ENCODE assay signal across 1 fruit fly cellular context in the genomic region with DNA sequence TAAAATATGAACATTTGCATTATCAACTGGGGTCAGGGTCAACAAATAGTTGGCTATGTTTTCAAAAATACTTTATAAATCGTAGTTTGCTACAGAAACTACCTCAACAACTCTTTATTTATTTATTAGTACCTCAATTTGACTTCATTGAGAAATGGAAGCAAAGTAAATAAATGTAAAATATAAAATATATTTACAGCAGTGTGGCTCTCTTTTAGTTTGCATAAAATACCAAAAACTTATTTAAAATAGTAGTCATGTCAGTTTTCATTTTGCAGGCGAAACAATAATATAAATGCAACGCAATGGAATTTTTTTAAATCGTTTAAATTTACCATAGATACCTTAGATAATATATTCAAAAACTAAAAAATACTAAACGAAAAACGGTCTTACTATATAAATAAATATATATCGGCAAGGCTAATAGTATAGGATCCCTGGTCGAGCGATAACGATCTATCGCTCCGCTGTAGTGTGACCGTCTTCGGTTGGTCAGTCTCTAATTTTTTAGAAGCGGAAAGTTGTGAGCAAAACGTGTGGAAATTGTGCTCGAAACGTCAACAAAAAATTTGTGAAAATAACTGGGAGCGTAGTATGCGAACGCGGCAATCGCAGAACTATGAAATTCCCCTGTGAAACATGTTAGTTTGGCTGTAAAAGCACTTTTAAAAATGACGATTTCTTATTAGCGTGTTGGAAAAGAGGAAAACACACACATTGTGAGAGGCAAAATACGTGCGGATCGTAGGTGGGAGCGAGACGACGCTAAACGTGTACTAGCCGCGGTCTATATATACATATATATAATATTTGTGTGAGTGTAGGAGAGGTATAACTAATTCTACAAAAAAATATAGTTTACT.
TF ChIP-seq lines count a peak whose summit lies in the region.

A gene (minus strand): TSS at position 223 of the 866 bp plus-strand sequence.
A gene (plus strand): TSS at position 470 of the 866 bp plus-strand sequence.

TF ChIP-seq in whole organism, embryonic, 481 proteins besides CTCF, POLR2A, EP300 and RAD21 (continued from another document and continues in another):
- no peak for TF ChIP-seq CG8944 (GFP tag; optimal IDR thresholded peaks at IDR 0.05; lab: Kevin White, UChicago)
- TF ChIP-seq CG6854 (GFP tag; optimal IDR thresholded peaks at IDR 0.05; lab: Kevin White, UChicago): no peak
- TF ChIP-seq otp (GFP tag; IDR thresholded peaks at IDR 0.05; lab: Robert Waterston, UW): no peak
- TF ChIP-seq knrl (GFP tag; IDR thresholded peaks at IDR 0.05; lab: Robert Waterston, UW; ENCODE audit: partially characterized antibody): peak; percentile 90; the same call in 2 of the 3 replicates
- no peak for TF ChIP-seq CG3065 (GFP tag; optimal IDR thresholded peaks at IDR 0.05; lab: Kevin White, UChicago)
- no peak for TF ChIP-seq D19A (tag; optimal IDR thresholded peaks at IDR 0.05; lab: Kevin White, UChicago)
- peak; percentile 68 for TF ChIP-seq Dref (GFP tag; IDR thresholded peaks at IDR 0.05; lab: Robert Waterston, UW)
- no peak; the same call in 1 of the 2 replicates for TF ChIP-seq CG31441 (GFP tag; IDR thresholded peaks at IDR 0.05; lab: Robert Waterston, UW)
- peak; percentile 33 for TF ChIP-seq Jarid2 (GFP tag; optimal IDR thresholded peaks at IDR 0.05; lab: Kevin White, UChicago)
- no peak for TF ChIP-seq sc (optimal IDR thresholded peaks at IDR 0.05; lab: Kevin White, UChicago)
- no peak for TF ChIP-seq sc (GFP tag; optimal IDR thresholded peaks at IDR 0.05; lab: Kevin White, UChicago)
- TF ChIP-seq chn (GFP tag; optimal IDR thresholded peaks at IDR 0.05; lab: Kevin White, UChicago): no peak
- TF ChIP-seq unc-4 (GFP tag; IDR thresholded peaks at IDR 0.05; lab: Robert Waterston, UW; ENCODE audit: partially characterized antibody): peak; percentile 85
- TF ChIP-seq CG12659 (GFP tag; optimal IDR thresholded peaks at IDR 0.05; lab: Kevin White, UChicago): peak; percentile 53
- no peak for TF ChIP-seq Hand (GFP tag; optimal IDR thresholded peaks at IDR 0.05; lab: Kevin White, UChicago)
- TF ChIP-seq gro (GFP tag; optimal IDR thresholded peaks at IDR 0.05; lab: Kevin White, UChicago): no peak
- TF ChIP-seq cwo (GFP tag; optimal IDR thresholded peaks at IDR 0.05; lab: Kevin White, UChicago): no peak
- peak; percentile 95 for TF ChIP-seq amos (GFP tag; IDR thresholded peaks at IDR 0.05; lab: Robert Waterston, UW; ENCODE audit: partially characterized antibody)
- TF ChIP-seq her (GFP tag; optimal IDR thresholded peaks at IDR 0.05; lab: Kevin White, UChicago): no peak
- TF ChIP-seq Hr39 (optimal IDR thresholded peaks at IDR 0.05; lab: Kevin White, UChicago): no peak
- TF ChIP-seq unpg (GFP tag; optimal IDR thresholded peaks at IDR 0.05; lab: Kevin White, UChicago): peak; percentile 6
- TF ChIP-seq kah (GFP tag; optimal IDR thresholded peaks at IDR 0.05; lab: Kevin White, UChicago): no peak
- TF ChIP-seq HmgD (GFP tag; optimal IDR thresholded peaks at IDR 0.05; lab: Kevin White, UChicago): peak; percentile 9
- TF ChIP-seq Mad (GFP tag; optimal IDR thresholded peaks at IDR 0.05; lab: Kevin White, UChicago): no peak
- TF ChIP-seq Sry-δ (GFP tag; optimal IDR thresholded peaks at IDR 0.05; lab: Kevin White, UChicago): peak; percentile 80
- no peak for TF ChIP-seq seq (GFP tag; IDR thresholded peaks at IDR 0.05; lab: Robert Waterston, UW)
- TF ChIP-seq Opbp (GFP tag; IDR thresholded peaks at IDR 0.05; lab: Robert Waterston, UW; ENCODE audit: partially characterized antibody): peak; percentile 93
- TF ChIP-seq Trl (optimal IDR thresholded peaks at IDR 0.05; lab: Kevin White, UChicago): no peak
- no peak for TF ChIP-seq Trl (GFP tag; optimal IDR thresholded peaks at IDR 0.05; lab: Kevin White, UChicago)
- TF ChIP-seq CG2202 (tag; optimal IDR thresholded peaks at IDR 0.05; lab: Kevin White, UChicago): no peak
- no peak for TF ChIP-seq eve (GFP tag; optimal IDR thresholded peaks at IDR 0.05; lab: Kevin White, UChicago)
- peak; percentile 35 for TF ChIP-seq Dp (GFP tag; optimal IDR thresholded peaks at IDR 0.05; lab: Kevin White, UChicago)
- TF ChIP-seq CG11695 (GFP tag; IDR thresholded peaks at IDR 0.05; lab: Robert Waterston, UW): no peak
- no peak for TF ChIP-seq h (optimal IDR thresholded peaks at IDR 0.05; lab: Kevin White, UChicago)
- peak; percentile 88 for TF ChIP-seq CG13287 (GFP tag; IDR thresholded peaks at IDR 0.05; lab: Robert Waterston, UW; ENCODE audit: partially characterized antibody)
- no peak for TF ChIP-seq tgo (GFP tag; IDR thresholded peaks at IDR 0.05; lab: Robert Waterston, UW)
- TF ChIP-seq chif (GFP tag; optimal IDR thresholded peaks at IDR 0.05; lab: Kevin White, UChicago): no peak
- TF ChIP-seq da (GFP tag; optimal IDR thresholded peaks at IDR 0.05; lab: Kevin White, UChicago): no peak
- TF ChIP-seq gfzf (GFP tag; optimal IDR thresholded peaks at IDR 0.05; lab: Kevin White, UChicago): peak; percentile 84
- peak; percentile 14 for TF ChIP-seq NC2β (GFP tag; optimal IDR thresholded peaks at IDR 0.05; lab: Kevin White, UChicago)
- TF ChIP-seq zfh2 (GFP tag; optimal IDR thresholded peaks at IDR 0.05; lab: Kevin White, UChicago): no peak
- TF ChIP-seq CG4854 (GFP tag; optimal IDR thresholded peaks at IDR 0.05; lab: Kevin White, UChicago): no peak
- TF ChIP-seq z (GFP tag; IDR thresholded peaks at IDR 0.05; lab: Robert Waterston, UW): no peak
- no peak for TF ChIP-seq ems (GFP tag; optimal IDR thresholded peaks at IDR 0.05; lab: Kevin White, UChicago)
- no peak for TF ChIP-seq ab (GFP tag; optimal IDR thresholded peaks at IDR 0.05; lab: Kevin White, UChicago)
- no peak for TF ChIP-seq CG18764 (GFP tag; optimal IDR thresholded peaks at IDR 0.05; lab: Kevin White, UChicago)
- no peak for TF ChIP-seq CG8290 (GFP tag; optimal IDR thresholded peaks at IDR 0.05; lab: Kevin White, UChicago)
- no peak for TF ChIP-seq CG8290 (tag; optimal IDR thresholded peaks at IDR 0.05; lab: Kevin White, UChicago)
- no peak for TF ChIP-seq fd64A (GFP tag; optimal IDR thresholded peaks at IDR 0.05; lab: Kevin White, UChicago)
- TF ChIP-seq TFAM (GFP tag; optimal IDR thresholded peaks at IDR 0.05; lab: Kevin White, UChicago): no peak
- no peak for TF ChIP-seq CG16815 (GFP tag; optimal IDR thresholded peaks at IDR 0.05; lab: Kevin White, UChicago)
- peak; percentile 33 for TF ChIP-seq Lhr (GFP tag; optimal IDR thresholded peaks at IDR 0.05; lab: Kevin White, UChicago)
- no peak for TF ChIP-seq CG6813 (GFP tag; optimal IDR thresholded peaks at IDR 0.05; lab: Kevin White, UChicago)
- peak; percentile 11 for TF ChIP-seq CG4617 (GFP tag; optimal IDR thresholded peaks at IDR 0.05; lab: Kevin White, UChicago; ENCODE audit: borderline replicate concordance)
- TF ChIP-seq Myb (GFP tag; optimal IDR thresholded peaks at IDR 0.05; lab: Kevin White, UChicago): peak; percentile 6
- TF ChIP-seq lab (GFP tag; optimal IDR thresholded peaks at IDR 0.05; lab: Kevin White, UChicago): peak; percentile 45
- peak; percentile 24 for TF ChIP-seq CG15601 (tag; optimal IDR thresholded peaks at IDR 0.05; lab: Kevin White, UChicago)
- TF ChIP-seq mam (GFP tag; optimal IDR thresholded peaks at IDR 0.05; lab: Kevin White, UChicago): no peak
- no peak for TF ChIP-seq fd96Cb (tag; optimal IDR thresholded peaks at IDR 0.05; lab: Kevin White, UChicago)
- no peak for TF ChIP-seq Taf1 (GFP tag; IDR thresholded peaks at IDR 0.05; lab: Robert Waterston, UW)
- TF ChIP-seq Dip2 (GFP tag; IDR thresholded peaks at IDR 0.05; lab: Robert Waterston, UW): no peak
- TF ChIP-seq CG2116 (GFP tag; optimal IDR thresholded peaks at IDR 0.05; lab: Kevin White, UChicago): peak; percentile 66
- peak; percentile 40 for TF ChIP-seq nom (GFP tag; optimal IDR thresholded peaks at IDR 0.05; lab: Kevin White, UChicago)
- peak; percentile 16 for TF ChIP-seq pho (GFP tag; optimal IDR thresholded peaks at IDR 0.05; lab: Kevin White, UChicago)
- peak; percentile 81 for TF ChIP-seq YL-1 (GFP tag; optimal IDR thresholded peaks at IDR 0.05; lab: Kevin White, UChicago)
- no peak for TF ChIP-seq H15 (GFP tag; IDR thresholded peaks at IDR 0.05; lab: Robert Waterston, UW)
- no peak for TF ChIP-seq CG11398 (GFP tag; optimal IDR thresholded peaks at IDR 0.05; lab: Kevin White, UChicago)
- peak; percentile 83 for TF ChIP-seq hb (GFP tag; IDR thresholded peaks at IDR 0.05; lab: Robert Waterston, UW; ENCODE audit: partially characterized antibody)
- TF ChIP-seq CG14860 (GFP tag; IDR thresholded peaks at IDR 0.05; lab: Robert Waterston, UW; ENCODE audit: partially characterized antibody): peak; percentile 79
- peak; percentile 63; the same call in 2 of the 3 replicates for TF ChIP-seq CG17361 (GFP tag; IDR thresholded peaks at IDR 0.05; lab: Robert Waterston, UW)
- peak; percentile 98 for TF ChIP-seq CG9797 (GFP tag; optimal IDR thresholded peaks at IDR 0.05; lab: Kevin White, UChicago)
- no peak for TF ChIP-seq CG4820 (GFP tag; optimal IDR thresholded peaks at IDR 0.05; lab: Kevin White, UChicago)
- TF ChIP-seq CG2712 (tag; optimal IDR thresholded peaks at IDR 0.05; lab: Kevin White, UChicago): peak; percentile 52
- TF ChIP-seq CG4360 (GFP tag; IDR thresholded peaks at IDR 0.05; lab: Robert Waterston, UW): no peak
- TF ChIP-seq jigr1 (GFP tag; IDR thresholded peaks at IDR 0.05; lab: Robert Waterston, UW): no peak
- no peak for TF ChIP-seq tup (GFP tag; optimal IDR thresholded peaks at IDR 0.05; lab: Kevin White, UChicago)
- TF ChIP-seq Pdp1 (GFP tag; optimal IDR thresholded peaks at IDR 0.05; lab: Kevin White, UChicago): peak in 1 of 2 experiments; percentile 5
- TF ChIP-seq pb (GFP tag; optimal IDR thresholded peaks at IDR 0.05; lab: Kevin White, UChicago): no peak
- no peak for TF ChIP-seq tll (GFP tag; optimal IDR thresholded peaks at IDR 0.05; lab: Kevin White, UChicago)
- TF ChIP-seq Bdp1 (GFP tag; optimal IDR thresholded peaks at IDR 0.05; lab: Kevin White, UChicago): no peak
- no peak for TF ChIP-seq Hey (tag; optimal IDR thresholded peaks at IDR 0.05; lab: Kevin White, UChicago)
- TF ChIP-seq Drgx (GFP tag; IDR thresholded peaks at IDR 0.05; lab: Robert Waterston, UW): no peak
- TF ChIP-seq pum (GFP tag; optimal IDR thresholded peaks at IDR 0.05; lab: Kevin White, UChicago): no peak
- no peak for TF ChIP-seq CG17612 (GFP tag; IDR thresholded peaks at IDR 0.05; lab: Robert Waterston, UW)
- no peak for TF ChIP-seq CG1024 (GFP tag; IDR thresholded peaks at IDR 0.05; lab: Robert Waterston, UW)
- TF ChIP-seq CG3163 (GFP tag; optimal IDR thresholded peaks at IDR 0.05; lab: Kevin White, UChicago): no peak
- TF ChIP-seq sd (tag; optimal IDR thresholded peaks at IDR 0.05; lab: Kevin White, UChicago): no peak
- no peak for TF ChIP-seq shn (GFP tag; optimal IDR thresholded peaks at IDR 0.05; lab: Kevin White, UChicago)
- no peak for TF ChIP-seq Gsc (GFP tag; IDR thresholded peaks at IDR 0.05; lab: Robert Waterston, UW)
- no peak for TF ChIP-seq CG9609 (GFP tag; optimal IDR thresholded peaks at IDR 0.05; lab: Kevin White, UChicago)
- TF ChIP-seq CG18262 (tag; optimal IDR thresholded peaks at IDR 0.05; lab: Kevin White, UChicago): peak; percentile 4
- TF ChIP-seq CG4707 (GFP tag; optimal IDR thresholded peaks at IDR 0.05; lab: Kevin White, UChicago): no peak
- peak; percentile 27 for TF ChIP-seq CG12391 (tag; optimal IDR thresholded peaks at IDR 0.05; lab: Kevin White, UChicago)
- TF ChIP-seq hbn (GFP tag; IDR thresholded peaks at IDR 0.05; lab: Robert Waterston, UW; ENCODE audit: partially characterized antibody): peak; percentile 80
- TF ChIP-seq Lim3 (GFP tag; IDR thresholded peaks at IDR 0.05; lab: Robert Waterston, UW): no peak
- no peak for TF ChIP-seq CG6272 (GFP tag; IDR thresholded peaks at IDR 0.05; lab: Robert Waterston, UW)
- TF ChIP-seq CG13424 (tag; optimal IDR thresholded peaks at IDR 0.05; lab: Kevin White, UChicago): no peak
- no peak for TF ChIP-seq Adf1 (GFP tag; IDR thresholded peaks at IDR 0.05; lab: Robert Waterston, UW)
- no peak for TF ChIP-seq CG18619 (GFP tag; optimal IDR thresholded peaks at IDR 0.05; lab: Kevin White, UChicago)
- no peak for TF ChIP-seq disco-r (GFP tag; optimal IDR thresholded peaks at IDR 0.05; lab: Kevin White, UChicago)
- no peak for TF ChIP-seq CG4730 (GFP tag; IDR thresholded peaks at IDR 0.05; lab: Robert Waterston, UW)
- TF ChIP-seq HLH3B (GFP tag; IDR thresholded peaks at IDR 0.05; lab: Robert Waterston, UW): no peak
- TF ChIP-seq zen2 (GFP tag; IDR thresholded peaks at IDR 0.05; lab: Robert Waterston, UW; ENCODE audit: partially characterized antibody): peak; percentile 20; the same call in 1 of the 3 replicates
- peak; percentile 63 for TF ChIP-seq CG10267 (tag; optimal IDR thresholded peaks at IDR 0.05; lab: Kevin White, UChicago)
- no peak for TF ChIP-seq CG16779 (GFP tag; IDR thresholded peaks at IDR 0.05; lab: Robert Waterston, UW)
- TF ChIP-seq CG3995 (GFP tag; optimal IDR thresholded peaks at IDR 0.05; lab: Kevin White, UChicago): no peak
- no peak for TF ChIP-seq dimm (GFP tag; IDR thresholded peaks at IDR 0.05; lab: Robert Waterston, UW)
- no peak for TF ChIP-seq fd3F (GFP tag; optimal IDR thresholded peaks at IDR 0.05; lab: Kevin White, UChicago)
- TF ChIP-seq dan (GFP tag; IDR thresholded peaks at IDR 0.05; lab: Robert Waterston, UW): no peak
- TF ChIP-seq phol (tag; optimal IDR thresholded peaks at IDR 0.05; lab: Kevin White, UChicago): peak; percentile 52
- TF ChIP-seq CG10274 (GFP tag; optimal IDR thresholded peaks at IDR 0.05; lab: Kevin White, UChicago): no peak
- TF ChIP-seq Nf-YB (GFP tag; optimal IDR thresholded peaks at IDR 0.05; lab: Kevin White, UChicago): no peak
- TF ChIP-seq gce (GFP tag; IDR thresholded peaks at IDR 0.05; lab: Robert Waterston, UW): no peak
- TF ChIP-seq Hmx (GFP tag; optimal IDR thresholded peaks at IDR 0.05; lab: Kevin White, UChicago): no peak
- TF ChIP-seq Rx (GFP tag; IDR thresholded peaks at IDR 0.05; lab: Robert Waterston, UW): no peak
- peak; percentile 24 for TF ChIP-seq Max (GFP tag; optimal IDR thresholded peaks at IDR 0.05; lab: Kevin White, UChicago)
- peak; percentile 91 for TF ChIP-seq Bgb (GFP tag; IDR thresholded peaks at IDR 0.05; lab: Robert Waterston, UW; ENCODE audit: partially characterized antibody)
- TF ChIP-seq slp2 (GFP tag; optimal IDR thresholded peaks at IDR 0.05; lab: Kevin White, UChicago): no peak
- no peak for TF ChIP-seq CG4328 (GFP tag; optimal IDR thresholded peaks at IDR 0.05; lab: Kevin White, UChicago)
- no peak for TF ChIP-seq Eip74EF (GFP tag; optimal IDR thresholded peaks at IDR 0.05; lab: Kevin White, UChicago)
- TF ChIP-seq gem (tag; optimal IDR thresholded peaks at IDR 0.05; lab: Kevin White, UChicago): no peak
- peak; percentile 73 for TF ChIP-seq CG14710 (tag; optimal IDR thresholded peaks at IDR 0.05; lab: Kevin White, UChicago)
- peak; percentile 79; the same call in 2 of the 3 replicates for TF ChIP-seq mld (GFP tag; IDR thresholded peaks at IDR 0.05; lab: Robert Waterston, UW; ENCODE audit: partially characterized antibody)
- no peak for TF ChIP-seq CG11696 (GFP tag; IDR thresholded peaks at IDR 0.05; lab: Robert Waterston, UW)
